Worm (Caenorhabditis elegans) whole organism, young adult: ENCODE results near the gene ZK666.4.
A peak's percentile ranks its signal among the peaks of the same experiment; 100 is the strongest.

Experiments used
- B0019.2 ChIP-seq: fragments of 200-800 bp; sonication (Bioruptor generic); conservative IDR thresholded peaks from 2 replicates; pipeline ENCODE4 v1.3.6; 2022; ENCODE audit warnings: missing genetic modification reagents, missing genetic modification characterization, missing compliant biosample characterization
- B0261.1 ChIP-seq: sonication (generic microtip); optimal IDR thresholded peaks from 2 replicates; lab custom pipeline; 2016; ENCODE audit warnings: mild to moderate bottlenecking, missing genetic modification characterization, moderate library complexity, missing compliant biosample characterization
- C06A6.2 ChIP-seq: fragments of 200-800 bp; sonication (Bioruptor generic); conservative IDR thresholded peaks from 2 replicates; pipeline ENCODE4 v1.3.6; 2022; ENCODE audit warnings: missing genetic modification characterization, missing compliant biosample characterization
- F23B12.7 ChIP-seq: sonication (generic microtip); optimal IDR thresholded peaks from 2 replicates; lab custom pipeline; 2017; ENCODE audit warnings: missing genetic modification characterization, mild to moderate bottlenecking, missing compliant biosample characterization, antibody characterized with exemption, moderate library complexity; ENCODE audit not compliant: insufficient read depth
- Y53G8AR.9 ChIP-seq: fragments of 200-800 bp; sonication (Bioruptor generic); conservative IDR thresholded peaks from 2 replicates; pipeline ENCODE4 v1.3.6; 2022; ENCODE audit warnings: missing genetic modification reagents, missing genetic modification characterization, missing compliant biosample characterization
- ama-1 ChIP-seq, 3 experiments: fragments of 150-350 bp in 1 of 3; sonication (generic microtip) in 2 of 3; optimal IDR thresholded peaks; 2 replicates each; lab custom pipeline; 2014 to 2018; ENCODE audit warnings: missing biosample characterization in 2 of 3, missing genetic modification characterization in 2 of 3, missing genetic modification reagents in 2 of 3
- ccch-3 ChIP-seq: fragments of 200-800 bp; sonication (Bioruptor generic); optimal IDR thresholded peaks from 2 replicates; lab custom pipeline; 2018; ENCODE audit warnings: mild to moderate bottlenecking, missing genetic modification characterization, missing compliant biosample characterization
- cebp-2 ChIP-seq: fragments of 200-800 bp; sonication (Bioruptor generic); IDR thresholded peaks from 2 replicates; pipeline ENCODE4 v1.3.6; 2022; ENCODE audit warnings: missing genetic modification characterization, missing compliant biosample characterization
- die-1 ChIP-seq: sonication (generic microtip); optimal IDR thresholded peaks from 2 replicates; lab custom pipeline; 2016; ENCODE audit warnings: missing genotype, mild to moderate bottlenecking, missing genetic modification characterization, missing compliant biosample characterization
- dpl-1 ChIP-seq: fragments of 150-350 bp; optimal IDR thresholded peaks from 2 replicates; lab custom pipeline; 2014; ENCODE audit warnings: missing biosample characterization, missing genetic modification reagents, missing genetic modification characterization
- mel-28 ChIP-seq: sonication (generic microtip); optimal IDR thresholded peaks from 2 replicates; lab custom pipeline; 2016; ENCODE audit warnings: borderline replicate concordance, mild to moderate bottlenecking, missing genetic modification characterization, missing compliant biosample characterization
- nfya-2 ChIP-seq: fragments of 200-800 bp; sonication (Bioruptor generic); IDR thresholded peaks from 2 replicates; pipeline ENCODE4 v1.3.6; 2022; ENCODE audit warnings: missing genetic modification reagents, missing genetic modification characterization, missing compliant biosample characterization
- repo-1 ChIP-seq: sonication (generic microtip); optimal IDR thresholded peaks from 2 replicates; lab custom pipeline; 2017; ENCODE audit warnings: mild to moderate bottlenecking, missing genetic modification characterization, missing compliant biosample characterization
- snpc-4 ChIP-seq, 5 experiments: fragments of 150-350 bp in 1 of 5; sonication (generic microtip) in 4 of 5; optimal IDR thresholded peaks; 2 replicates each; lab custom pipeline; 2014 to 2018; ENCODE audit warnings: missing genetic modification characterization in 5 of 5, missing biosample characterization in 3 of 5, antibody characterized with exemption in 2 of 5, mild to moderate bottlenecking in 2 of 5, missing compliant biosample characterization in 2 of 5, missing genotype in 2 of 5, moderate library complexity in 2 of 5, missing genetic modification reagents in 1 of 5

DNA sequence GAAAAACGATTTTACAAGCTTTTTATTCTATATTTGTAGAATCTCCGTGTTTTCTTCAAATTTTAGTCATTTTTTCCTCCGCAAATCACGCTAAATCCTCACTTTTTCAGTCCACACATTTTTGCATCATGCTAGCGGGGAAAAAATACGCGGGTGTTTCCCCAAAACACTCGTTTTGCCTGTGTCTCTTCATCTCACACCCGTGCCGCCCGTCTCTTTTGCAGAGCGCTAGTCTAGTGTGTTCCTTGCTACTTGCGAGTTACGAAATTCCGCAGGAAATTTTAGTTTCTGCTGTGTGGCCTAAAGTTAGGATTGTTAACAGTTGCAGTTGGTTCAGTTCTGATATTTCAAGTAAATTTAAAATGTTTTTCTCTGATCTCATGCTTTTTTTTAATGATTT lies 31.3 kb upstream of the ZK666.4 start:
- TF ChIP-seq F23B12.7 (tag; lab: Kevin White, UChicago), result no peak
- no peak for TF ChIP-seq Y53G8AR.9
- no peak for TF ChIP-seq ccch-3 (GFP tag; lab: Kevin White, UChicago)
- TF ChIP-seq snpc-4 (GFP tag; optimal IDR thresholded peaks at IDR 0.05; lab: Kevin White, UChicago), result no peak
- TF ChIP-seq snpc-4 (tag; optimal IDR thresholded peaks at IDR 0.05; lab: Kevin White, UChicago), result no peak
- TF ChIP-seq ama-1 (optimal IDR thresholded peaks at IDR 0.05; lab: Kevin White, UChicago), result no peak
- no peak for TF ChIP-seq ama-1 (GFP tag; optimal IDR thresholded peaks at IDR 0.05; lab: Kevin White, UChicago)
- no peak for TF ChIP-seq mel-28 (tag; lab: Kevin White, UChicago)
- no peak for TF ChIP-seq B0019.2
- TF ChIP-seq repo-1 (tag; lab: Kevin White, UChicago), result peak; percentile 50
- no peak for TF ChIP-seq B0261.1 (tag; lab: Kevin White, UChicago)
- TF ChIP-seq dpl-1 (GFP tag; lab: Kevin White, UChicago), result no peak
- peak; percentile 8 for TF ChIP-seq die-1
- TF ChIP-seq C06A6.2 (GFP tag; lab: Robert Waterston, UW), result no peak
- TF ChIP-seq cebp-2, result 0 out of 2 replicates have a peak, but pooled peaks have one; percentile 40
- no peak for TF ChIP-seq nfya-2
